Fruit fly (Drosophila melanogaster) whole organism, embryonic: ENCODE data around the gene THADA.
A peak's percentile ranks its signal among the peaks of the same experiment; 100 is the strongest.

Experiments
- Abd-B ChIP-seq: fragments of 200-800 bp; sonication (Bioruptor generic); optimal IDR thresholded peaks from 2 replicates; lab custom pipeline; 2018; ENCODE audit warnings: missing biosample characterization, mild to moderate bottlenecking, missing genetic modification characterization, moderate library complexity
- Awh ChIP-seq: fragments of 200-800 bp; sonication (Bioruptor generic); IDR thresholded peaks from 2 replicates; pipeline ENCODE4, ENCODE4 v1.3.6; 2022; ENCODE audit warnings: missing biosample characterization, missing genetic modification characterization
- Bteb2 ChIP-seq: fragments of 200-800 bp; sonication (Bioruptor generic); optimal IDR thresholded peaks from 2 replicates; lab custom pipeline; 2016; ENCODE audit warnings: missing biosample characterization, missing genetic modification characterization
- CG10274 ChIP-seq: fragments of 200-800 bp; sonication (Bioruptor generic); optimal IDR thresholded peaks from 3 replicates; lab custom pipeline; 2017; ENCODE audit warnings: missing biosample characterization, mild to moderate bottlenecking, missing genetic modification characterization
- CG11247 ChIP-seq: fragments of 200-800 bp; sonication (Bioruptor generic); IDR thresholded peaks from 2 replicates; pipeline ENCODE4 v1.3.6; 2022; ENCODE audit warnings: missing biosample characterization, missing genetic modification characterization
- CG12236 ChIP-seq: fragments of 200-800 bp; sonication (Bioruptor generic); optimal IDR thresholded peaks from 2 replicates; lab custom pipeline; 2016; ENCODE audit warnings: missing biosample characterization, missing genetic modification characterization
- CG13296 ChIP-seq: fragments of 200-800 bp; sonication (Bioruptor generic); optimal IDR thresholded peaks from 3 replicates; lab custom pipeline; 2018; ENCODE audit warnings: missing biosample characterization, mild to moderate bottlenecking, missing genetic modification characterization
- CG14965 ChIP-seq: fragments of 200-800 bp; sonication (Bioruptor generic); optimal IDR thresholded peaks from 2 replicates; lab custom pipeline; 2016; ENCODE audit warnings: missing biosample characterization, missing genetic modification characterization, borderline replicate concordance
- CG1529 ChIP-seq: fragments of 200-800 bp; sonication (Bioruptor generic); optimal IDR thresholded peaks from 3 replicates; lab custom pipeline; 2018; ENCODE audit warnings: missing biosample characterization, missing genetic modification characterization
- CG15479 ChIP-seq: fragments of 200-800 bp; sonication (Bioruptor generic); optimal IDR thresholded peaks from 3 replicates; lab custom pipeline; 2019; ENCODE audit warnings: missing biosample characterization, mild to moderate bottlenecking, missing genetic modification characterization, moderate library complexity
- CG17612 ChIP-seq: fragments of 200-800 bp; sonication (Bioruptor generic); IDR thresholded peaks from 2 replicates; pipeline ENCODE4 v1.3.6; 2022; ENCODE audit warnings: missing biosample characterization, missing genetic modification characterization
- CG2116 ChIP-seq: fragments of 200-800 bp; sonication (Bioruptor generic); optimal IDR thresholded peaks from 3 replicates; lab custom pipeline; 2018; ENCODE audit warnings: missing biosample characterization, mild to moderate bottlenecking, missing genetic modification characterization
- CG6254 ChIP-seq: fragments of 200-800 bp; sonication (Bioruptor generic); optimal IDR thresholded peaks from 3 replicates; lab custom pipeline; 2017; ENCODE audit warnings: mild to moderate bottlenecking, missing biosample characterization, missing genetic modification reagents, missing genetic modification characterization
- CG7839 ChIP-seq: fragments of 200-800 bp; sonication (Bioruptor generic); optimal IDR thresholded peaks from 3 replicates; lab custom pipeline; 2018; ENCODE audit warnings: missing biosample characterization, mild to moderate bottlenecking, missing genetic modification characterization, moderate library complexity
- CG8281 ChIP-seq: fragments of 200-800 bp; sonication (Bioruptor generic); optimal IDR thresholded peaks from 2 replicates; lab custom pipeline; 2018; ENCODE audit warnings: missing biosample characterization, mild to moderate bottlenecking, missing genetic modification characterization, moderate library complexity
- CG8944 ChIP-seq: fragments of 200-800 bp; sonication (Bioruptor generic); optimal IDR thresholded peaks from 3 replicates; lab custom pipeline; 2016; ENCODE audit warnings: missing biosample characterization, missing genetic modification characterization
- CG9727 ChIP-seq: fragments of 200-800 bp; sonication (Bioruptor generic); optimal IDR thresholded peaks from 3 replicates; lab custom pipeline; 2017; ENCODE audit warnings: missing biosample characterization, mild to moderate bottlenecking, missing genetic modification characterization
- Dll ChIP-seq: fragments of 200-800 bp; sonication (Bioruptor generic); IDR thresholded peaks from 4 replicates; pipeline ENCODE4 v1.3.6; 2022; ENCODE audit warnings: missing biosample characterization, missing genetic modification characterization; ENCODE audit not compliant: partially characterized antibody
- Elba2 ChIP-seq: fragments of 200-800 bp; sonication (Bioruptor generic); optimal IDR thresholded peaks from 3 replicates; lab custom pipeline; 2016; ENCODE audit warnings: missing biosample characterization, missing genetic modification characterization
- Fer3 ChIP-seq: fragments of 200-800 bp; sonication (Bioruptor generic); optimal IDR thresholded peaks from 2 replicates; lab custom pipeline; 2018; ENCODE audit warnings: missing biosample characterization, mild to moderate bottlenecking, missing genetic modification characterization, moderate library complexity
- Jarid2 ChIP-seq: fragments of 200-800 bp; sonication (Bioruptor generic); optimal IDR thresholded peaks from 3 replicates; lab custom pipeline; 2017; ENCODE audit warnings: mild to moderate bottlenecking, missing biosample characterization, missing genetic modification reagents, missing genetic modification characterization
- Nf-YB ChIP-seq: fragments of 200-800 bp; sonication (Bioruptor generic); optimal IDR thresholded peaks from 3 replicates; lab custom pipeline; 2019; ENCODE audit warnings: missing biosample characterization, mild to moderate bottlenecking, missing genetic modification characterization, moderate library complexity
- Poxn ChIP-seq: fragments of 200-800 bp; sonication (Bioruptor generic); IDR thresholded peaks from 2 replicates; pipeline ENCODE4 v1.3.6; 2022; ENCODE audit warnings: missing biosample characterization, missing genetic modification characterization
- Ptx1 ChIP-seq: fragments of 200-800 bp; sonication (Bioruptor generic); IDR thresholded peaks from 2 replicates; pipeline ENCODE4 v1.3.6; 2022; ENCODE audit warnings: missing biosample characterization, missing genetic modification characterization
- Side ChIP-seq: fragments of 200-800 bp; sonication (Bioruptor generic); optimal IDR thresholded peaks from 2 replicates; lab custom pipeline; 2016; ENCODE audit warnings: missing biosample characterization, missing genetic modification characterization
- Sox100B ChIP-seq: fragments of 200-800 bp; sonication (Bioruptor generic); optimal IDR thresholded peaks from 3 replicates; lab custom pipeline; 2018; ENCODE audit warnings: missing biosample characterization, mild to moderate bottlenecking, missing genetic modification characterization
- Tbp ChIP-seq: fragments of >200 bp; optimal IDR thresholded peaks from 2 replicates; lab custom pipeline; 2018; ENCODE audit warnings: missing biosample characterization, missing genetic modification characterization
- aop ChIP-seq: fragments of 200-800 bp; sonication (Bioruptor generic); IDR thresholded peaks from 2 replicates; pipeline ENCODE4 v1.3.6; 2022; ENCODE audit warnings: missing biosample characterization, missing genetic modification characterization
- cato ChIP-seq: fragments of 200-800 bp; sonication (Bioruptor generic); optimal IDR thresholded peaks from 2 replicates; lab custom pipeline; 2016; ENCODE audit warnings: missing biosample characterization, missing genetic modification characterization, borderline replicate concordance
- cg ChIP-seq: fragments of 200-800 bp; sonication (Bioruptor generic); optimal IDR thresholded peaks from 3 replicates; lab custom pipeline; 2019; ENCODE audit warnings: missing biosample characterization, mild to moderate bottlenecking, missing genetic modification characterization, moderate library complexity
- chif ChIP-seq, 2 experiments: fragments of 200-800 bp; sonication (Bioruptor generic); optimal IDR thresholded peaks; 3 replicates each; lab custom pipeline; 2016; ENCODE audit warnings: missing biosample characterization in 2 of 2, missing genetic modification characterization in 2 of 2
- gfzf ChIP-seq: fragments of 200-800 bp; sonication (Bioruptor generic); optimal IDR thresholded peaks from 2 replicates; lab custom pipeline; 2016; ENCODE audit warnings: missing biosample characterization, mild to moderate bottlenecking, missing genetic modification characterization, moderate library complexity
- hbn ChIP-seq: fragments of 200-800 bp; sonication (Bioruptor generic); IDR thresholded peaks from 2 replicates; pipeline ENCODE4 v1.3.6; 2022; ENCODE audit warnings: missing biosample characterization, missing genetic modification characterization; ENCODE audit not compliant: partially characterized antibody
- inv ChIP-seq: fragments of 200-800 bp; sonication (Bioruptor generic); IDR thresholded peaks from 2 replicates; pipeline ENCODE4 v1.3.6; 2022; ENCODE audit warnings: missing biosample characterization, missing genetic modification characterization; ENCODE audit not compliant: partially characterized antibody
- lbe ChIP-seq: fragments of 200-800 bp; sonication (Bioruptor generic); optimal IDR thresholded peaks from 2 replicates; lab custom pipeline; 2016; ENCODE audit warnings: missing biosample characterization, mild to moderate bottlenecking, missing genetic modification characterization
- mirr ChIP-seq: fragments of 200-800 bp; sonication (Bioruptor generic); optimal IDR thresholded peaks from 3 replicates; lab custom pipeline; 2018; ENCODE audit warnings: missing biosample characterization, mild to moderate bottlenecking, missing genetic modification characterization
- nerfin-1 ChIP-seq: fragments of 200-800 bp; sonication (Bioruptor generic); optimal IDR thresholded peaks from 3 replicates; lab custom pipeline; 2019; ENCODE audit warnings: missing biosample characterization, mild to moderate bottlenecking, missing genetic modification characterization, moderate library complexity
- onecut ChIP-seq: fragments of 200-800 bp; sonication (Bioruptor generic); IDR thresholded peaks from 2 replicates; pipeline ENCODE4 v1.3.6; 2022; ENCODE audit warnings: missing biosample characterization, missing genetic modification characterization
- pan ChIP-seq, 4 experiments: fragments of >200 bp in 3 of 4; fragments of 200-800 bp in 1 of 4; sonication (Bioruptor generic) in 1 of 4; optimal IDR thresholded peaks in 3 of 4; IDR thresholded peaks in 1 of 4; 2 replicates each; pipeline versions ENCODE4 v1.3.6 to Lab custom; 2017 to 2022; ENCODE audit warnings: missing biosample characterization in 2 of 4, missing genetic modification characterization in 2 of 4, mixed read lengths in 1 of 4
- pb ChIP-seq: fragments of 200-800 bp; sonication (Bioruptor generic); optimal IDR thresholded peaks from 3 replicates; lab custom pipeline; 2016; ENCODE audit warnings: missing biosample characterization, missing genetic modification characterization
- pita ChIP-seq: fragments of 200-800 bp; sonication (Bioruptor generic); optimal IDR thresholded peaks from 2 replicates; lab custom pipeline; 2017; ENCODE audit warnings: missing biosample characterization, mild to moderate bottlenecking, missing genetic modification characterization
- ro ChIP-seq: fragments of 200-800 bp; sonication (Bioruptor generic); IDR thresholded peaks from 2 replicates; pipeline ENCODE4 v1.3.6; 2022; ENCODE audit warnings: missing biosample characterization, missing genetic modification characterization
- schlank ChIP-seq: fragments of 200-800 bp; sonication (Bioruptor generic); optimal IDR thresholded peaks from 2 replicates; lab custom pipeline; 2018; ENCODE audit warnings: missing biosample characterization, mild to moderate bottlenecking, missing genetic modification characterization
- sens ChIP-seq: fragments of 200-800 bp; sonication (Bioruptor generic); peaks from one replicate; lab custom pipeline; 2016; ENCODE audit warnings: missing biosample characterization, missing genetic modification characterization
- sens-2 ChIP-seq: fragments of 200-800 bp; sonication (Bioruptor generic); IDR thresholded peaks from 2 replicates; pipeline ENCODE4 v1.3.6; 2022; ENCODE audit warnings: missing biosample characterization, missing genetic modification characterization
- sim ChIP-seq: fragments of 200-800 bp; sonication (Bioruptor generic); IDR thresholded peaks from 2 replicates; pipeline ENCODE4 v1.3.6; 2022; ENCODE audit warnings: missing biosample characterization, missing genetic modification characterization
- sug ChIP-seq: fragments of 200-800 bp; optimal IDR thresholded peaks from 2 replicates; lab custom pipeline; 2019; ENCODE audit warnings: missing biosample characterization, mild to moderate bottlenecking, missing genetic modification characterization, moderate library complexity
- tgo ChIP-seq: fragments of 200-800 bp; sonication (Bioruptor generic); IDR thresholded peaks from 3 replicates; pipeline ENCODE4 v1.3.6; 2022; ENCODE audit warnings: missing biosample characterization, missing genetic modification characterization
- z ChIP-seq: fragments of 200-800 bp; sonication (Bioruptor generic); IDR thresholded peaks from 3 replicates; pipeline ENCODE4 v1.3.6; 2022; ENCODE audit warnings: missing biosample characterization, missing genetic modification characterization

THADA gene

DNA sequence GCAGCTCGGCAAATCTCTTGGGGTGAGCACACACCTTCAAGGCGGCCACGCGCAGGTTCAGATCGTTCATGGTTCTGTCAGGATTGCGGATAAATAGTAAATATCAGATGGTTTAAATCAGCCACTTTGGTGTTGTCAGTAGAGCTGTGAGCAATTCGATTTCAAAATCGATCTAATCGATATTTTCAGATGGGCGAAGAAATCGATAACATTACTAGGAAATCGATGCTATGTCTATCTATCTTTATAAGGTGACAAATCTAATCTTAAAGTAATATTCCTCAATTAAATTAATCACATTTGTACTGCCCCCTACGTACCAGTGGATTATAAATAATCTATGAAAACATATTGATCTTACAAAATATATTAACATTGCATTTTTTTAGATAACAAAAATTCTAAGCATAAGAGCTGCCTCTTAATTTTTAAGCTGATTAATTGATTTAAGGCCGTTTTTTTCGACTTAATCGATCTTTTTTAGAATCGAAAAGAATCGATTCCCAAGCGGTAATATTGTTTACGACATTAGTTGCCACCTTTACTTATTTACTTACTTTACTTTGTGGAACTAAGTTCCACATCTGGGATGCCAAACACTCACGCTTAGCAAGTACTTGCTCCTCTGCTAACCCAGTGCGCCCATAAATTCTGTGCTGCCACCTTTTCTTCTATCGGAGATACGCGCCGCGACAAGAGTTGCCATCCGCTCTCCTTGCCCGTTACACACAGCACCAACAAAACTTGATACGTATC lies at the start of gene THADA (continued):
- no peak for TF ChIP-seq cato (GFP tag; lab: Kevin White, UChicago)
- TF ChIP-seq sens (GFP tag; lab: Kevin White, UChicago): peak; percentile 85
- no peak for TF ChIP-seq nerfin-1 (tag; lab: Kevin White, UChicago)
- TF ChIP-seq CG9727: peak; percentile 61
- no peak for TF ChIP-seq Awh
- peak; percentile 27 for TF ChIP-seq mirr (GFP tag; lab: Kevin White, UChicago)
- peak; percentile 46 for TF ChIP-seq Fer3
- peak; percentile 92 for TF ChIP-seq hbn (GFP tag; lab: Robert Waterston, UW)
- no peak for TF ChIP-seq schlank
- TF ChIP-seq CG17612 (GFP tag; lab: Robert Waterston, UW): peak; percentile 13; the same call in 1 of the 2 replicates
- TF ChIP-seq CG7839: no peak
- TF ChIP-seq z (GFP tag; lab: Robert Waterston, UW): no peak
- no peak for TF ChIP-seq Nf-YB (GFP tag; lab: Kevin White, UChicago)
- TF ChIP-seq CG1529 (GFP tag; lab: Kevin White, UChicago): no peak
- TF ChIP-seq Ptx1 (GFP tag; lab: Robert Waterston, UW): peak; percentile 34
- no peak for TF ChIP-seq CG8281
- TF ChIP-seq chif (GFP tag; optimal IDR thresholded peaks at IDR 0.05; lab: Kevin White, UChicago): peak; percentile 20 to 23
- TF ChIP-seq Side (GFP tag; lab: Kevin White, UChicago): no peak
- TF ChIP-seq CG15479: no peak
- peak; percentile 94 for TF ChIP-seq inv (GFP tag; lab: Robert Waterston, UW)
- TF ChIP-seq pita (GFP tag; lab: Kevin White, UChicago): peak; percentile 91
- TF ChIP-seq gfzf (GFP tag; lab: Kevin White, UChicago): peak; percentile 56
- no peak for TF ChIP-seq Jarid2
- TF ChIP-seq CG6254 (GFP tag; lab: Kevin White, UChicago): no peak
- TF ChIP-seq tgo (GFP tag; lab: Robert Waterston, UW): peak; percentile 21; the same call in 1 of the 3 replicates
- TF ChIP-seq sim (GFP tag; lab: Robert Waterston, UW): no peak
- no peak for TF ChIP-seq ro (GFP tag; lab: Robert Waterston, UW)
- no peak for TF ChIP-seq lbe
- TF ChIP-seq Elba2 (GFP tag; lab: Kevin White, UChicago): no peak
- peak; percentile 93 for TF ChIP-seq Dll (GFP tag; lab: Robert Waterston, UW)
- TF ChIP-seq Abd-B (GFP tag; lab: Kevin White, UChicago): peak; percentile 43
- no peak for TF ChIP-seq CG12236 (GFP tag; lab: Kevin White, UChicago)
- no peak for TF ChIP-seq Bteb2 (GFP tag; lab: Kevin White, UChicago)
- TF ChIP-seq onecut (GFP tag; lab: Robert Waterston, UW): no peak
- no peak for TF ChIP-seq sens-2 (GFP tag; lab: Robert Waterston, UW)
- peak; percentile 24 for TF ChIP-seq sug
- TF ChIP-seq Poxn (GFP tag; lab: Robert Waterston, UW): no peak
- no peak for TF ChIP-seq Tbp (GFP tag; lab: Kevin White, UChicago)
- TF ChIP-seq CG14965 (GFP tag; lab: Kevin White, UChicago): no peak
- TF ChIP-seq aop (GFP tag; lab: Robert Waterston, UW): no peak
- no peak for TF ChIP-seq pb (GFP tag; lab: Kevin White, UChicago)
- TF ChIP-seq CG2116: peak; percentile 73
- TF ChIP-seq CG13296 (GFP tag; lab: Kevin White, UChicago): no peak
- no peak for TF ChIP-seq CG10274 (GFP tag; lab: Kevin White, UChicago)
- no peak for TF ChIP-seq cg (GFP tag; lab: Kevin White, UChicago)
- TF ChIP-seq Sox100B (GFP tag; lab: Kevin White, UChicago): no peak
- TF ChIP-seq CG8944: no peak
- TF ChIP-seq pan (optimal IDR thresholded peaks at IDR 0.05; lab: Kevin White, UChicago): no peak
- TF ChIP-seq pan (GFP tag; optimal IDR thresholded peaks at IDR 0.05 in 1 of 2, IDR thresholded peaks at IDR 0.05 in 1 of 2): peak in 1 of 2 experiments; percentile 15
- no peak for TF ChIP-seq CG11247 (GFP tag; lab: Robert Waterston, UW)
